Fruit fly (Drosophila melanogaster) whole organism, embryonic: Measurements from ENCODE around the gene CG13070.

Experiments
- Atf6 ChIP-seq: fragments of 200-800 bp; sonication (Bioruptor generic); IDR thresholded peaks from 2 replicates; pipeline ENCODE4 v1.3.6; 2022; ENCODE audit warnings: missing biosample characterization, missing genetic modification characterization
- Bdp1 ChIP-seq: fragments of 200-800 bp; sonication (Bioruptor generic); optimal IDR thresholded peaks from 3 replicates; lab custom pipeline; 2016; ENCODE audit warnings: missing biosample characterization, missing genetic modification characterization
- CG10209 ChIP-seq: fragments of 200-800 bp; sonication (Bioruptor generic); optimal IDR thresholded peaks from 3 replicates; lab custom pipeline; 2017; ENCODE audit warnings: missing biosample characterization, mild to moderate bottlenecking, missing genetic modification characterization, missing genetic modification reagents
- CG11085 ChIP-seq: fragments of 200-800 bp; sonication (Bioruptor generic); IDR thresholded peaks from 2 replicates; pipeline ENCODE4 v1.3.6; 2022; ENCODE audit warnings: missing biosample characterization, missing genetic modification characterization
- CG11695 ChIP-seq: fragments of 200-800 bp; sonication (Bioruptor generic); IDR thresholded peaks from 3 replicates; pipeline ENCODE4 v1.3.6; 2022; ENCODE audit warnings: missing biosample characterization, missing genetic modification characterization
- CG12155 ChIP-seq: fragments of 200-800 bp; sonication (Bioruptor generic); optimal IDR thresholded peaks from 3 replicates; lab custom pipeline; 2016; ENCODE audit warnings: missing biosample characterization, missing genetic modification characterization
- CG1233 ChIP-seq: fragments of 200-800 bp; sonication (Bioruptor generic); optimal IDR thresholded peaks from 4 replicates; lab custom pipeline; 2018; ENCODE audit warnings: missing biosample characterization, mild to moderate bottlenecking, missing genetic modification characterization
- CG12659 ChIP-seq: fragments of 200-800 bp; sonication (Bioruptor generic); optimal IDR thresholded peaks from 3 replicates; lab custom pipeline; 2017; ENCODE audit warnings: mild to moderate bottlenecking, missing biosample characterization, missing genetic modification reagents, missing genetic modification characterization
- CG13424 ChIP-seq: fragments of 200-800 bp; sonication (Bioruptor generic); optimal IDR thresholded peaks from 2 replicates; lab custom pipeline; 2019; ENCODE audit warnings: missing biosample characterization, mild to moderate bottlenecking, missing genetic modification characterization, moderate library complexity
- CG13775 ChIP-seq: fragments of 200-800 bp; sonication (Bioruptor generic); optimal IDR thresholded peaks from 3 replicates; lab custom pipeline; 2017; ENCODE audit warnings: missing biosample characterization, mild to moderate bottlenecking, missing genetic modification characterization
- CG14441 ChIP-seq: fragments of 200-800 bp; sonication (Bioruptor generic); IDR thresholded peaks from 2 replicates; pipeline ENCODE4 v1.3.6; 2022; ENCODE audit warnings: missing biosample characterization, missing genetic modification characterization
- CG17328 ChIP-seq: fragments of 200-800 bp; sonication (Bioruptor generic); IDR thresholded peaks from 2 replicates; pipeline ENCODE4 v1.3.6; 2022; ENCODE audit warnings: missing biosample characterization, missing genetic modification characterization
- CG31388 ChIP-seq: fragments of 200-800 bp; sonication (Bioruptor generic); optimal IDR thresholded peaks from 2 replicates; lab custom pipeline; 2016; ENCODE audit warnings: missing biosample characterization, missing genetic modification characterization
- CG32767 ChIP-seq: fragments of 200-800 bp; sonication (Bioruptor generic); IDR thresholded peaks from 2 replicates; pipeline ENCODE4 v1.3.6; 2022; ENCODE audit warnings: missing biosample characterization, missing genetic modification characterization
- CG32772 ChIP-seq: fragments of 200-800 bp; sonication (Bioruptor generic); IDR thresholded peaks from 2 replicates; pipeline ENCODE4 v1.3.6; 2022; ENCODE audit warnings: missing biosample characterization, missing genetic modification characterization
- CG4282 ChIP-seq: fragments of 200-800 bp; sonication (Bioruptor generic); optimal IDR thresholded peaks from 2 replicates; lab custom pipeline; 2016; ENCODE audit warnings: missing biosample characterization, missing genetic modification characterization
- CG4424 ChIP-seq: fragments of 200-800 bp; sonication (Bioruptor generic); optimal IDR thresholded peaks from 3 replicates; lab custom pipeline; 2016; ENCODE audit warnings: missing biosample characterization, missing genetic modification characterization
- CG7786 ChIP-seq: fragments of 200-800 bp; sonication (Bioruptor generic); optimal IDR thresholded peaks from 2 replicates; lab custom pipeline; 2016; ENCODE audit warnings: missing biosample characterization, missing genetic modification characterization
- Chrac-16 ChIP-seq: fragments of 200-800 bp; sonication (Bioruptor generic); optimal IDR thresholded peaks from 3 replicates; lab custom pipeline; 2016; ENCODE audit warnings: missing biosample characterization, missing genetic modification characterization
- CoRest ChIP-seq: fragments of 200-800 bp; sonication (Bioruptor generic); optimal IDR thresholded peaks from 3 replicates; lab custom pipeline; 2018; ENCODE audit warnings: missing biosample characterization, mild to moderate bottlenecking, missing genetic modification characterization, moderate library complexity
- Drgx ChIP-seq: fragments of 200-800 bp; sonication (Bioruptor generic); IDR thresholded peaks from 2 replicates; pipeline ENCODE4 v1.3.6; 2022; ENCODE audit warnings: missing biosample characterization, missing genetic modification characterization
- E2f1 ChIP-seq: fragments of 200-800 bp; sonication (Bioruptor generic); IDR thresholded peaks from 2 replicates; pipeline ENCODE4 v1.3.6; 2022; ENCODE audit warnings: missing biosample characterization, missing genetic modification characterization
- Elba2 ChIP-seq: fragments of 200-800 bp; sonication (Bioruptor generic); optimal IDR thresholded peaks from 3 replicates; lab custom pipeline; 2016; ENCODE audit warnings: missing biosample characterization, missing genetic modification characterization
- Fer1 ChIP-seq: fragments of 200-800 bp; sonication (Bioruptor generic); optimal IDR thresholded peaks from 2 replicates; lab custom pipeline; 2017; ENCODE audit warnings: missing biosample characterization, mild to moderate bottlenecking, missing genetic modification characterization
- H15 ChIP-seq: fragments of 200-800 bp; sonication (Bioruptor generic); IDR thresholded peaks from 3 replicates; pipeline ENCODE4 v1.3.6; 2022; ENCODE audit warnings: missing biosample characterization, missing genetic modification characterization
- Nf-YB ChIP-seq: fragments of 200-800 bp; sonication (Bioruptor generic); optimal IDR thresholded peaks from 3 replicates; lab custom pipeline; 2019; ENCODE audit warnings: missing biosample characterization, mild to moderate bottlenecking, missing genetic modification characterization, moderate library complexity
- Poxn ChIP-seq: fragments of 200-800 bp; sonication (Bioruptor generic); IDR thresholded peaks from 2 replicates; pipeline ENCODE4 v1.3.6; 2022; ENCODE audit warnings: missing biosample characterization, missing genetic modification characterization
- Ptx1 ChIP-seq: fragments of 200-800 bp; sonication (Bioruptor generic); IDR thresholded peaks from 2 replicates; pipeline ENCODE4 v1.3.6; 2022; ENCODE audit warnings: missing biosample characterization, missing genetic modification characterization
- Trl ChIP-seq, 3 experiments: fragments of >200 bp in 2 of 3; fragments of 200-800 bp in 1 of 3; sonication (Bioruptor generic) in 1 of 3; optimal IDR thresholded peaks; 2 replicates in 1 of 3; 3 replicates in 2 of 3; lab custom pipeline; 2016 to 2017; ENCODE audit warnings: missing biosample characterization in 1 of 3, missing genetic modification characterization in 1 of 3
- Xbp1 ChIP-seq: fragments of 200-800 bp; sonication (Bioruptor generic); optimal IDR thresholded peaks from 3 replicates; lab custom pipeline; 2016; ENCODE audit warnings: missing biosample characterization, mild to moderate bottlenecking, missing genetic modification characterization
- ase ChIP-seq: fragments of 200-800 bp; sonication (Bioruptor generic); IDR thresholded peaks from 3 replicates; pipeline ENCODE4 v1.3.6; 2022; ENCODE audit warnings: missing biosample characterization, missing genetic modification characterization
- chinmo ChIP-seq: fragments of 200-800 bp; sonication (Bioruptor generic); IDR thresholded peaks from 4 replicates; pipeline ENCODE4 v1.3.6; 2022; ENCODE audit warnings: missing biosample characterization, missing genetic modification characterization; ENCODE audit not compliant: partially characterized antibody
- dmrt99B ChIP-seq: fragments of 200-800 bp; sonication (Bioruptor generic); optimal IDR thresholded peaks from 2 replicates; lab custom pipeline; 2018; ENCODE audit warnings: missing biosample characterization, mild to moderate bottlenecking, missing genetic modification characterization, moderate library complexity
- grn ChIP-seq: fragments of 200-800 bp; sonication (Bioruptor generic); optimal IDR thresholded peaks from 3 replicates; lab custom pipeline; 2017; ENCODE audit warnings: missing biosample characterization, missing genetic modification characterization
- hkb ChIP-seq, 2 experiments: fragments of 200-800 bp in 1 of 2; fragments of >200 bp in 1 of 2; sonication (Bioruptor generic) in 1 of 2; IDR thresholded peaks in 1 of 2; optimal IDR thresholded peaks in 1 of 2; 2 replicates each; pipeline versions ENCODE4 v1.3.6 to Lab custom; 2017 to 2022; ENCODE audit warnings: missing biosample characterization in 1 of 2, missing genetic modification characterization in 1 of 2
- ind ChIP-seq: fragments of 200-800 bp; sonication (Bioruptor generic); optimal IDR thresholded peaks from 3 replicates; lab custom pipeline; 2016; ENCODE audit warnings: missing biosample characterization, missing genetic modification characterization
- kay ChIP-seq: fragments of 200-800 bp; sonication (Bioruptor generic); optimal IDR thresholded peaks from 2 replicates; lab custom pipeline; 2016; ENCODE audit warnings: missing biosample characterization, missing genetic modification characterization
- nmo ChIP-seq: fragments of 200-800 bp; sonication (Bioruptor generic); optimal IDR thresholded peaks from 2 replicates; lab custom pipeline; 2018; ENCODE audit warnings: missing biosample characterization, mild to moderate bottlenecking, missing genetic modification characterization, moderate library complexity
- prd ChIP-seq, 3 experiments: fragments of >200 bp in 2 of 3; fragments of 200-800 bp in 1 of 3; sonication (Bioruptor generic) in 1 of 3; optimal IDR thresholded peaks in 2 of 3; IDR thresholded peaks in 1 of 3; 2 replicates in 2 of 3; 3 replicates in 1 of 3; pipeline versions ENCODE4 v1.3.6 to Lab custom; 2017 to 2022; ENCODE audit warnings: missing biosample characterization in 1 of 3, missing genetic modification characterization in 1 of 3
- seq ChIP-seq: fragments of 200-800 bp; sonication (Bioruptor generic); IDR thresholded peaks from 2 replicates; pipeline ENCODE4 v1.3.6; 2022; ENCODE audit warnings: missing biosample characterization, missing genetic modification characterization
- sisA ChIP-seq: fragments of 200-800 bp; sonication (Bioruptor generic); IDR thresholded peaks from 2 replicates; pipeline ENCODE4 v1.3.6; 2022; ENCODE audit warnings: missing biosample characterization, missing genetic modification characterization
- slbo ChIP-seq: fragments of 200-800 bp; sonication (Bioruptor generic); IDR thresholded peaks from 2 replicates; pipeline ENCODE4 v1.3.6; 2022; ENCODE audit warnings: missing biosample characterization, missing genetic modification characterization
- tin ChIP-seq: fragments of 200-800 bp; sonication (Bioruptor generic); optimal IDR thresholded peaks from 3 replicates; lab custom pipeline; 2016; ENCODE audit warnings: missing biosample characterization, missing genetic modification characterization
- ttk ChIP-seq: fragments of 200-800 bp; sonication (Bioruptor generic); IDR thresholded peaks from 2 replicates; pipeline ENCODE4 v2.1.2; 2022; ENCODE audit warnings: missing biosample characterization, missing genetic modification characterization
- vvl ChIP-seq: fragments of 200-800 bp; sonication (Bioruptor generic); IDR thresholded peaks from 2 replicates; pipeline ENCODE4 v1.3.6; 2022; ENCODE audit warnings: missing biosample characterization, missing genetic modification characterization
- wdn ChIP-seq: fragments of 200-800 bp; sonication (Bioruptor generic); IDR thresholded peaks from 2 replicates; pipeline ENCODE4 v1.3.6; 2022; ENCODE audit warnings: missing biosample characterization, missing genetic modification characterization

CG13070 gene

DNA sequence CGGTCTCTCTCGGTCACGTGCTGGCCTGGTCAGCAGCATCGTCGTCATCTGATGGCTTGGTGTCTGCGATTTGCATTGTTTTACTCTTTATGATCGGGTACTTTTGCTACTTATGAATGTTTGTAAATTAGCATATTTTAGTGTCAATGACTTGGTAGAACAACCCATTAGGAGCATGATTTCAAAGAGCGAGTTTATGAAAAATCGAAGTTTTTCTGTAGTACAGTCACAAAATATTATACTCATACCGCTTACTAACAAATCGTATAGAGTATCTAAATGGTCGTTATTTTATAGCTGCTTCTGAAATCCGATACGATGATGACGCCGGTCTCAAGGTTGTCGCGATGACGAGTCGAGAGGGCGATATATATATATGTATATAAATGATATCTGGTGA is 23.1 kb downstream of the CG13070 start (continued):
- TF ChIP-seq Fer1 (no peak), CG4282 (GFP tag; lab: Kevin White, UChicago) (no peak), Bdp1 (GFP tag; lab: Kevin White, UChicago) (no peak), CG31388 (GFP tag; lab: Kevin White, UChicago) (no peak)
- TF ChIP-seq, all 482 proteins: peak for 66

DNA sequence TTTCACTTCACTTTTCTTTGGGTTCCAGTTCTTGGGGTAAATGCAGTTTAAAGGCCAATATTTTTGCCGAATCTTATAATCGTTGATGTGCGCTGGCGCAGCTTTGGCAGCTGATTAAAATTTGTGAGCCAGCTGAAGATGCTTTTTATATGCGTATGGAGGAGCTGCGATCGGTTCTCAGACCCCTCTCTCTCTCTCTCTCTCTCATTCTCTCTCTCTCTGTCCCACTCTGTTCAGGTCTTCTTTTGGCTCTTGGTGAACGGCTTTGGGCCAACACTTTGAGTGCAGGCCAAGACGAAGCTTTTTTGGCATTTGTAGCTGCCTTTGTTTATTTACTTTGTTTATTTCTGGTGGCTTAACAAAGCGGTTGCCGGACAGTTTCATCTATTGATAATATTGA is 25.2 kb downstream of the CG13070 start, which contains the start of gene CG13046:
Gene CG13046 (minus strand): TSS at position 101 of the 400 bp plus-strand sequence.
- TF ChIP-seq chinmo (GFP tag; lab: Robert Waterston, UW), result 0 out of 4 replicates have a peak, but pooled peaks have one; percentile 18
- TF ChIP-seq Nf-YB (GFP tag; lab: Kevin White, UChicago), result no peak
- peak; percentile 8 to 42 for TF ChIP-seq Trl (optimal IDR thresholded peaks at IDR 0.05; lab: Kevin White, UChicago)
- TF ChIP-seq Trl (GFP tag; optimal IDR thresholded peaks at IDR 0.05; lab: Kevin White, UChicago), result no peak

DNA sequence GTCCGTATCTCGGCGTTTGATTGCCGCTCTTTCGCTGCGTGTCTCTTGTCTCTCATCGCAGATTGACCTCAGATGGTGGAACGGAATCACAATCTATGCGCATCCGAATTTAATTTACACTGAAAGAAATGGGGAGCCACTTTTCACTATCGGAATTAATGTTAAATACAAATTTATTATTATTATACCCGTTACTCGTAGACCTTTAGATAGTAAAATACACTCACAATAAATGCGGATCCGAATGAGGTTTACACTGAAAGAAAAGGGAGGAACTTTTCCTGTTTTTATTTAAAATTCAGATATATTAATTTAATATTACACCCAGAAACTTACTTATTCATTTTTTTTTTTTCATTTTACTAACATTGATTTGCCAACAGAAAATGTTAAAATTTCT is 25.9 kb downstream of the CG13070 start:
- no peak for TF ChIP-seq CG11085 (GFP tag; lab: Robert Waterston, UW)
- TF ChIP-seq wdn, result no peak
- TF ChIP-seq grn (GFP tag; lab: Kevin White, UChicago), result no peak
- peak; percentile 44; the same call in 1 of the 2 replicates for TF ChIP-seq CG17328
- TF ChIP-seq Poxn (GFP tag; lab: Robert Waterston, UW), result no peak
- TF ChIP-seq CG11695 (GFP tag; lab: Robert Waterston, UW), result 0 out of 3 replicates have a peak, but pooled peaks have one; percentile 27
- TF ChIP-seq CG13424 (tag; lab: Kevin White, UChicago), result peak; percentile 41
- peak; percentile 43 for TF ChIP-seq dmrt99B
- peak; percentile 9 for TF ChIP-seq Chrac-16 (GFP tag; lab: Kevin White, UChicago)
- peak; percentile 19 for TF ChIP-seq CG12659 (GFP tag; lab: Kevin White, UChicago)
- peak; percentile 22; the same call in 1 of the 2 replicates for TF ChIP-seq slbo (GFP tag; lab: Robert Waterston, UW)
- 0 out of 2 replicates have a peak, but pooled peaks have one; percentile 25 for TF ChIP-seq CG32772
- TF ChIP-seq kay, result no peak
- TF ChIP-seq CG12155 (GFP tag; lab: Kevin White, UChicago), result peak; percentile 3
- peak; percentile 73 for TF ChIP-seq seq
- peak; percentile 23 for TF ChIP-seq ind
- peak; percentile 23 for TF ChIP-seq CG10209 (GFP tag; lab: Kevin White, UChicago)
- peak; percentile 33; the same call in 1 of the 2 replicates for TF ChIP-seq E2f1 (GFP tag; lab: Robert Waterston, UW)
- peak; percentile 38; the same call in 1 of the 2 replicates for TF ChIP-seq Atf6 (GFP tag; lab: Robert Waterston, UW)
- TF ChIP-seq CG13775, result peak; percentile 11
- TF ChIP-seq Elba2, result no peak
- TF ChIP-seq Ptx1 (GFP tag; lab: Robert Waterston, UW), result 0 out of 2 replicates have a peak, but pooled peaks have one; percentile 43
- TF ChIP-seq CG4424 (GFP tag; lab: Kevin White, UChicago), result peak; percentile 38
- TF ChIP-seq sisA (GFP tag; lab: Robert Waterston, UW), result peak; percentile 15; the same call in 1 of the 2 replicates
- TF ChIP-seq hkb (optimal IDR thresholded peaks at IDR 0.05; lab: Kevin White, UChicago), result no peak
- peak; percentile 66 for TF ChIP-seq hkb (GFP tag; IDR thresholded peaks at IDR 0.05; lab: Robert Waterston, UW)
- TF ChIP-seq tin (GFP tag; lab: Kevin White, UChicago), result peak; percentile 10
- TF ChIP-seq CG32767 (GFP tag; lab: Robert Waterston, UW), result peak; percentile 46; the same call in 1 of the 2 replicates
- TF ChIP-seq CG1233 (GFP tag; lab: Kevin White, UChicago), result no peak
- peak; percentile 20 for TF ChIP-seq CoRest (tag; lab: Kevin White, UChicago)
- 0 out of 2 replicates have a peak, but pooled peaks have one; percentile 11 for TF ChIP-seq ttk (GFP tag; lab: Robert Waterston, UW)
- peak; percentile 33; the same call in 1 of the 2 replicates for TF ChIP-seq CG14441 (GFP tag; lab: Robert Waterston, UW)
- TF ChIP-seq H15 (GFP tag; lab: Robert Waterston, UW), result peak; percentile 53; the same call in 1 of the 3 replicates
- peak; percentile 2 for TF ChIP-seq nmo (GFP tag; lab: Kevin White, UChicago)
- peak; percentile 56 for TF ChIP-seq Xbp1
- TF ChIP-seq ase (GFP tag; lab: Robert Waterston, UW), result peak; percentile 47; the same call in 1 of the 3 replicates
- peak; percentile 40; the same call in 1 of the 2 replicates for TF ChIP-seq vvl (GFP tag; lab: Robert Waterston, UW)
- TF ChIP-seq prd (optimal IDR thresholded peaks at IDR 0.05; lab: Kevin White, UChicago), result no peak
- peak; percentile 38; the same call in 1 of the 3 replicates for TF ChIP-seq prd (GFP tag; IDR thresholded peaks at IDR 0.05; lab: Robert Waterston, UW)
- TF ChIP-seq CG7786 (GFP tag; lab: Kevin White, UChicago), result no peak
- TF ChIP-seq Drgx (GFP tag; lab: Robert Waterston, UW), result no peak
